Fruit fly (Drosophila melanogaster) S2 (cell line): ENCODE data around the gene CG9222.

Experiments used
- CG8478 ChIP-seq: fragments of >200 bp; optimal IDR thresholded peaks from 2 replicates; lab custom pipeline; 2018
- CTCF ChIP-seq, 2 experiments: fragments of >200 bp; optimal IDR thresholded peaks; 2 replicates each; lab custom pipeline; 2018

- no peak for TF ChIP-seq CTCF (optimal IDR thresholded peaks at IDR 0.05; lab: Kevin White, UChicago)
- TF ChIP-seq CG8478: no peak
These were observed 47.4 kb downstream of the CG9222 start for dm6 chr2L:6178118-6178739.
